Worm (Caenorhabditis elegans): Measurements from ENCODE around the gene tsp-13.

Gene tsp-13

ce11 chrV:19142595-19142994, 11.3 kb upstream of the tsp-13 start (continued):
- TF ChIP-seq pha-4 (tag; optimal IDR thresholded peaks at IDR 0.05), result no peak
- TF ChIP-seq mel-28 (tag; optimal IDR thresholded peaks at IDR 0.05; ENCODE audit: borderline replicate concordance), result no peak
- peak; percentile 48 for TF ChIP-seq ceh-100 (GFP tag; IDR thresholded peaks at IDR 0.05)
- no peak for TF ChIP-seq lsl-1 (GFP tag; optimal IDR thresholded peaks at IDR 0.05)
- TF ChIP-seq let-607 (tag; optimal IDR thresholded peaks at IDR 0.05), result no peak
- TF ChIP-seq nfya-2 (GFP tag; IDR thresholded peaks at IDR 0.05), result no peak
- TF ChIP-seq lsy-27 (tag; optimal IDR thresholded peaks at IDR 0.05; ENCODE audit: borderline replicate concordance, insufficient read depth), result no peak
- no peak for TF ChIP-seq ZK185.1 (tag; optimal IDR thresholded peaks at IDR 0.05; ENCODE audit: poor library complexity, severe bottlenecking)
- TF ChIP-seq ztf-6 (GFP tag; IDR thresholded peaks at IDR 0.05), result no peak
- TF ChIP-seq rpc-1 (optimal IDR thresholded peaks at IDR 0.05), result peak; percentile 58
- TF ChIP-seq rpc-1 (tag; optimal IDR thresholded peaks at IDR 0.05), result peak; percentile 72
- TF ChIP-seq nhr-80 (tag; optimal IDR thresholded peaks at IDR 0.05), result no peak
- TF ChIP-seq dpff-1 (tag; optimal IDR thresholded peaks at IDR 0.05), result no peak
- TF ChIP-seq rec-8 (tag; optimal IDR thresholded peaks at IDR 0.05), result peak in 1 of 2 experiments; percentile 33
- TF ChIP-seq gei-17 (GFP tag; optimal IDR thresholded peaks at IDR 0.05), result no peak
- no peak for TF ChIP-seq efl-1 (GFP tag; optimal IDR thresholded peaks at IDR 0.05)
- TF ChIP-seq snpc-1.3 (tag; optimal IDR thresholded peaks at IDR 0.05; ENCODE audit: insufficient read depth), result no peak
- TF ChIP-seq atf-7 (tag; optimal IDR thresholded peaks at IDR 0.05), result no peak
- TF ChIP-seq cebp-1 (GFP tag; IDR thresholded peaks at IDR 0.05), result no peak
- no peak for TF ChIP-seq cebp-1 (tag; optimal IDR thresholded peaks at IDR 0.05)
- TF ChIP-seq somi-1 (GFP tag; optimal IDR thresholded peaks at IDR 0.05), result no peak
- TF ChIP-seq Y56A3A.18 (GFP tag; IDR thresholded peaks at IDR 0.05), result no peak
- no peak for TF ChIP-seq ekl-4 (GFP tag; IDR thresholded peaks at IDR 0.05)
- no peak for TF ChIP-seq madf-3 (GFP tag; IDR thresholded peaks at IDR 0.05)
- no peak for TF ChIP-seq egl-44 (GFP tag; IDR thresholded peaks at IDR 0.05)
- TF ChIP-seq F10E7.11 (tag; optimal IDR thresholded peaks at IDR 0.05), result no peak
- TF ChIP-seq ceh-58 (GFP tag; IDR thresholded peaks at IDR 0.05), result no peak
- TF ChIP-seq unc-62 (GFP tag; optimal IDR thresholded peaks at IDR 0.05), result no peak
- peak; percentile 5 for TF ChIP-seq nhr-179 (tag; optimal IDR thresholded peaks at IDR 0.05)
- TF ChIP-seq B0019.2 (GFP tag; conservative IDR thresholded peaks at IDR 0.05), result no peak
- TF ChIP-seq B0336.3 (GFP tag; IDR thresholded peaks at IDR 0.05), result no peak
- no peak for TF ChIP-seq lin-35 (GFP tag; optimal IDR thresholded peaks at IDR 0.05)
- peak; percentile 54 for TF ChIP-seq mcd-1 (GFP tag; IDR thresholded peaks at IDR 0.05)
- no peak for TF ChIP-seq lin-40 (tag; optimal IDR thresholded peaks at IDR 0.05)
- no peak for TF ChIP-seq Y79H2A.3 (GFP tag; conservative IDR thresholded peaks at IDR 0.05)
- TF ChIP-seq Y53G8AR.9 (GFP tag; conservative IDR thresholded peaks at IDR 0.05), result no peak
- TF ChIP-seq D2030.7 (GFP tag; IDR thresholded peaks at IDR 0.05), result 0 out of 2 replicates have a peak, but pooled peaks have one; percentile 28
- TF ChIP-seq B0261.1 (tag; optimal IDR thresholded peaks at IDR 0.05), result peak; percentile 71
- TF ChIP-seq K12H6.12 (tag; optimal IDR thresholded peaks at IDR 0.05), result no peak
- no peak for TF ChIP-seq repo-1 (tag; optimal IDR thresholded peaks at IDR 0.05)
- TF ChIP-seq nhr-120 (GFP tag; IDR thresholded peaks at IDR 0.05), result no peak
- TF ChIP-seq hrde-1 (tag; optimal IDR thresholded peaks at IDR 0.05; ENCODE audit: borderline replicate concordance), result no peak
- TF ChIP-seq xnd-1 (tag; optimal IDR thresholded peaks at IDR 0.05), result no peak
- no peak for TF ChIP-seq nfya-1 (tag; optimal IDR thresholded peaks at IDR 0.05; ENCODE audit: borderline replicate concordance, insufficient read depth)
- peak; percentile 58 for TF ChIP-seq ztf-18 (tag; optimal IDR thresholded peaks at IDR 0.05)
- no peak for TF ChIP-seq B0035.1 (tag; optimal IDR thresholded peaks at IDR 0.05)
- TF ChIP-seq let-526 (GFP tag; IDR thresholded peaks at IDR 0.05), result no peak
- no peak for TF ChIP-seq F33H1.4 (GFP tag; IDR thresholded peaks at IDR 0.05)
- peak; percentile 65 for TF ChIP-seq hmg-1.2 (GFP tag; IDR thresholded peaks at IDR 0.05)

Measured in whole organism, young adult.